Fruit fly (Drosophila melanogaster): ENCODE data around the gene CG3457.

The CG3457 gene

dm6 chrX:2187520-2187919 lies at the start of gene CG3457:
CG3457 (plus strand) TSS chrX:2187820.
- TF ChIP-seq fd59A (GFP tag; optimal IDR thresholded peaks at IDR 0.05) (no peak), Smox (GFP tag; optimal IDR thresholded peaks at IDR 0.05) (no peak), CG6163 (GFP tag; IDR thresholded peaks at IDR 0.05) (no peak), CG32006 (GFP tag; optimal IDR thresholded peaks at IDR 0.05) (no peak), Ets96B (tag; optimal IDR thresholded peaks at IDR 0.05) (no peak), spab (GFP tag; optimal IDR thresholded peaks at IDR 0.05) (no peak), Lpt (GFP tag; optimal IDR thresholded peaks at IDR 0.05) (no peak), CG3032 (tag; optimal IDR thresholded peaks at IDR 0.05) (no peak)

dm6 chrX:2138342-2138416 lies 49.4 kb upstream of the CG3457 start, which contains the start of gene ph-p:
ph-p (minus strand) TSS chrX:2138371.
- TF ChIP-seq CG8319 (GFP tag; optimal IDR thresholded peaks at IDR 0.05) (no peak), Eip78C (GFP tag) (no peak), eg (GFP tag; IDR thresholded peaks at IDR 0.05) (no peak)

- TF ChIP-seq Ets96B (tag; optimal IDR thresholded peaks at IDR 0.05) = no peak
- TF ChIP-seq CG11294 (GFP tag; IDR thresholded peaks at IDR 0.05) = no peak
- no peak for TF ChIP-seq dsx (GFP tag; optimal IDR thresholded peaks at IDR 0.05; ENCODE audit: poor library complexity, severe bottlenecking)
- TF ChIP-seq Eip78C (GFP tag) = peak; percentile 18
- no peak for TF ChIP-seq cyc (GFP tag; optimal IDR thresholded peaks at IDR 0.05)
- TF ChIP-seq fkh (GFP tag; optimal IDR thresholded peaks at IDR 0.05) = peak; percentile 4
These were observed 49.2 kb upstream of the CG3457 start for dm6 chrX:2138417-2138816.

- TF ChIP-seq CG3919 (GFP tag; optimal IDR thresholded peaks at IDR 0.05) (no peak), CG34406 (GFP tag; optimal IDR thresholded peaks at IDR 0.05) (no peak)
These were observed 48.0 kb upstream of the CG3457 start for dm6 chrX:2139610-2140009.

dm6 chrX:2140487-2140886 lies 47.1 kb upstream of the CG3457 start:
- peak; percentile 29 for TF ChIP-seq dsx (GFP tag; optimal IDR thresholded peaks at IDR 0.05; ENCODE audit: poor library complexity, severe bottlenecking)
- TF ChIP-seq CG1621 (tag; optimal IDR thresholded peaks at IDR 0.05) = peak; percentile 37
- no peak for TF ChIP-seq achi (GFP tag; optimal IDR thresholded peaks at IDR 0.05)
- peak; percentile 54; the same call in 2 of the 3 replicates for TF ChIP-seq CG6163 (GFP tag; IDR thresholded peaks at IDR 0.05)
- TF ChIP-seq Ets21C (GFP tag; optimal IDR thresholded peaks at IDR 0.05) = no peak
- no peak for TF ChIP-seq CG8319 (GFP tag; optimal IDR thresholded peaks at IDR 0.05)
- TF ChIP-seq eg (GFP tag; IDR thresholded peaks at IDR 0.05) = peak; percentile 34; the same call in 1 of the 3 replicates
- no peak for TF ChIP-seq CG3919 (GFP tag; optimal IDR thresholded peaks at IDR 0.05)
- TF ChIP-seq Met (GFP tag; optimal IDR thresholded peaks at IDR 0.05) = peak; percentile 6
- TF ChIP-seq CG34406 (GFP tag; optimal IDR thresholded peaks at IDR 0.05) = peak; percentile 12
- peak; percentile 67 for TF ChIP-seq svp (GFP tag)
- TF ChIP-seq net (GFP tag; optimal IDR thresholded peaks at IDR 0.05) = no peak
- no peak for TF ChIP-seq Hr38 (GFP tag; optimal IDR thresholded peaks at IDR 0.05)

- no peak for TF ChIP-seq CG9139 (GFP tag; optimal IDR thresholded peaks at IDR 0.05)
- peak; percentile 63 for TF ChIP-seq Eip78C (GFP tag)
- peak; percentile 26 for TF ChIP-seq Hr4 (GFP tag; optimal IDR thresholded peaks at IDR 0.05)
- no peak for TF ChIP-seq Gug (GFP tag; IDR thresholded peaks at IDR 0.05)
- TF ChIP-seq Hr39 (GFP tag; optimal IDR thresholded peaks at IDR 0.05) = peak; percentile 39
- peak; percentile 20 for TF ChIP-seq CG31627 (GFP tag; optimal IDR thresholded peaks at IDR 0.05)
- peak; percentile 33 for TF ChIP-seq Eip75B (GFP tag; optimal IDR thresholded peaks at IDR 0.05)
- peak; percentile 20 for TF ChIP-seq vri (GFP tag; optimal IDR thresholded peaks at IDR 0.05)
- TF ChIP-seq spab (GFP tag; optimal IDR thresholded peaks at IDR 0.05) = no peak
- TF ChIP-seq Met (GFP tag; optimal IDR thresholded peaks at IDR 0.05) = no peak
- no peak for TF ChIP-seq Lpt (GFP tag; optimal IDR thresholded peaks at IDR 0.05)
- TF ChIP-seq eg (GFP tag; IDR thresholded peaks at IDR 0.05) = peak; percentile 53; the same call in 1 of the 3 replicates
- TF ChIP-seq CG8632 (GFP tag; optimal IDR thresholded peaks at IDR 0.05) = no peak
- peak; percentile 63 for TF ChIP-seq CG15336 (GFP tag; IDR thresholded peaks at IDR 0.05)
- TF ChIP-seq acj6 (GFP tag; optimal IDR thresholded peaks at IDR 0.05) = peak; percentile 37
- peak; percentile 2 for TF ChIP-seq net (GFP tag; optimal IDR thresholded peaks at IDR 0.05)
- 0 out of 3 replicates have a peak, but pooled peaks have one; percentile 23 for TF ChIP-seq CG8119 (GFP tag; IDR thresholded peaks at IDR 0.05)
- TF ChIP-seq CG3919 (GFP tag; optimal IDR thresholded peaks at IDR 0.05) = no peak
- TF ChIP-seq pdm3 (GFP tag; optimal IDR thresholded peaks at IDR 0.05) = peak; percentile 13
- peak; percentile 35 for TF ChIP-seq esn (GFP tag; optimal IDR thresholded peaks at IDR 0.05)
- TF ChIP-seq topi (GFP tag; optimal IDR thresholded peaks at IDR 0.05) = peak; percentile 30
- TF ChIP-seq Ets96B (tag; optimal IDR thresholded peaks at IDR 0.05) = no peak
- TF ChIP-seq OdsH (GFP tag; optimal IDR thresholded peaks at IDR 0.05) = peak; percentile 10
- peak; percentile 45; the same call in 1 of the 3 replicates for TF ChIP-seq CG6163 (GFP tag; IDR thresholded peaks at IDR 0.05)
- TF ChIP-seq dsx (GFP tag; optimal IDR thresholded peaks at IDR 0.05; ENCODE audit: poor library complexity, severe bottlenecking) = peak; percentile 28
- no peak for TF ChIP-seq CG11762 (GFP tag; optimal IDR thresholded peaks at IDR 0.05; ENCODE audit: insufficient read depth)
- TF ChIP-seq lz (GFP tag; optimal IDR thresholded peaks at IDR 0.05) = peak; percentile 21
These were observed 46.3 kb upstream of the CG3457 start, which contains the start of gene D2hgdh for dm6 chrX:2141159-2141853. D2hgdh (plus strand) TSS chrX:2141489.

All from whole organism, prepupa.